Fruit fly (Drosophila melanogaster) whole organism, pupa: ENCODE data around the gene CG31161.

Experiments used
- CG10348 ChIP-seq: fragments of 200-800 bp; sonication (Bioruptor generic); IDR thresholded peaks from 2 replicates; pipeline ENCODE4 v1.3.6; 2022; ENCODE audit warnings: missing biosample characterization, missing genetic modification characterization
- CG14655 ChIP-seq: fragments of 200-800 bp; sonication (Bioruptor generic); optimal IDR thresholded peaks from 3 replicates; lab custom pipeline; 2017; ENCODE audit warnings: mild to moderate bottlenecking, missing biosample characterization, missing genetic modification reagents, missing genetic modification characterization
- CG8301 ChIP-seq: fragments of 200-800 bp; sonication (Bioruptor generic); optimal IDR thresholded peaks from 2 replicates; lab custom pipeline; 2018; ENCODE audit warnings: missing biosample characterization, mild to moderate bottlenecking, missing genetic modification characterization
- D1 ChIP-seq: fragments of 200-800 bp; sonication (Bioruptor generic); optimal IDR thresholded peaks from 2 replicates; lab custom pipeline; 2018; ENCODE audit warnings: missing biosample characterization, mild to moderate bottlenecking, missing genetic modification characterization, moderate library complexity
- Ets98B ChIP-seq: fragments of 200-800 bp; sonication (Bioruptor generic); IDR thresholded peaks from 2 replicates; pipeline ENCODE4 v1.3.6; 2022; ENCODE audit warnings: missing biosample characterization, missing genetic modification characterization
- fd96Ca ChIP-seq: fragments of 200-800 bp; sonication (Bioruptor generic); IDR thresholded peaks from 3 replicates; pipeline ENCODE4 v1.3.6; 2022; ENCODE audit warnings: missing biosample characterization, missing genetic modification characterization
- rn ChIP-seq: fragments of 200-800 bp; sonication (Bioruptor generic); IDR thresholded peaks from 2 replicates; pipeline ENCODE4 v1.3.6; 2022; ENCODE audit warnings: missing biosample characterization, missing genetic modification characterization

DNA sequence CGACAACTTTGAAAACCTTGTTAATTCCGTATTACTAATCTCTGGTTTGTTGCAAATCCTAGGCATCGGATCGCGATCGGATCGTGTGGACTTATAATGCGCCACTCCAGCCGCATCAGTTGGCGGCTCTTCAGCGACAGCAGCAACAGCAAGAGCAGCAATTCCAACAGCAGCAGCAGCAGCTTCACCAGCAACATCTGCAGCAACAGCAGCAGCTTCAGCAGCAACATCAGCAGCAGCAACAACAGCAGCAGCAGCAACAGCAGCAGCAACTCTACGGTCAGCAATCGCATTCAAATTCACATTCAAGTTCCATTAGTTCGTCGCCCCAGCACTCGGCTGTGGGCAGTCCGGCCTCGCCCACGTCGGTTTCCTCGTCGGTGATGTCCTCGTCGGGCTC is 13.5 kb upstream of the CG31161 start:
- TF ChIP-seq D1 (tag; lab: Kevin White, UChicago) (no peak), rn (GFP tag; lab: Robert Waterston, UW) (no peak), CG10348 (no peak), fd96Ca (no peak), CG14655 (GFP tag; lab: Kevin White, UChicago) (no peak), CG8301 (tag; lab: Kevin White, UChicago) (no peak), Ets98B (no peak)
